Worm (Caenorhabditis elegans) whole organism, mixed stage, embryonic: ENCODE measurements around the gene pot-2.

Source experiments
- M03D4.4 ChIP-seq: sonication (generic microtip); optimal IDR thresholded peaks from 2 replicates; lab custom pipeline; 2017; ENCODE audit warnings: mild to moderate bottlenecking, missing genetic modification characterization, missing compliant biosample characterization
- bed-3 ChIP-seq: fragments of 200-800 bp; sonication (Bioruptor generic); optimal IDR thresholded peaks from 3 replicates; lab custom pipeline; 2018; ENCODE audit warnings: mild to moderate bottlenecking, missing genetic modification characterization, moderate library complexity, missing compliant biosample characterization
- blmp-1 ChIP-seq: fragments of 150-350 bp; optimal IDR thresholded peaks from 2 replicates; lab custom pipeline; 2014; ENCODE audit warnings: missing biosample characterization, missing genetic modification characterization
- ceh-39 ChIP-seq: fragments of 150-350 bp; optimal IDR thresholded peaks from 2 replicates; lab custom pipeline; 2014; ENCODE audit warnings: missing biosample characterization, missing genetic modification characterization
- ceh-43 ChIP-seq: fragments of 200-800 bp; sonication (Bioruptor generic); optimal IDR thresholded peaks from 2 replicates; lab custom pipeline; 2018; ENCODE audit warnings: mild to moderate bottlenecking, missing genetic modification characterization, moderate library complexity, missing compliant biosample characterization
- ceh-83 ChIP-seq: fragments of 200-800 bp; sonication (Bioruptor generic); optimal IDR thresholded peaks from 2 replicates; lab custom pipeline; 2018; ENCODE audit warnings: mild to moderate bottlenecking, missing genetic modification characterization, missing compliant biosample characterization
- ces-1 ChIP-seq: fragments of 150-350 bp; optimal IDR thresholded peaks from 2 replicates; lab custom pipeline; 2014; ENCODE audit warnings: missing biosample characterization, missing genetic modification reagents, missing genetic modification characterization
- cnd-1 ChIP-seq: fragments of 200-800 bp; sonication (Bioruptor generic); optimal IDR thresholded peaks from 2 replicates; lab custom pipeline; 2018; ENCODE audit warnings: mild to moderate bottlenecking, missing genetic modification characterization, missing compliant biosample characterization
- drap-1 ChIP-seq: fragments of 200-800 bp; sonication (Bioruptor generic); optimal IDR thresholded peaks from 3 replicates; lab custom pipeline; 2018; ENCODE audit warnings: mild to moderate bottlenecking, missing genetic modification characterization, missing compliant biosample characterization
- elt-1 ChIP-seq: sonication (generic microtip); optimal IDR thresholded peaks from 2 replicates; lab custom pipeline; 2017; ENCODE audit warnings: missing genetic modification characterization, mild to moderate bottlenecking, missing compliant biosample characterization, antibody characterized with exemption, moderate library complexity, borderline replicate concordance; ENCODE audit not compliant: insufficient read depth
- elt-3 ChIP-seq: fragments of 150-350 bp; optimal IDR thresholded peaks from 2 replicates; lab custom pipeline; 2014; ENCODE audit warnings: missing biosample characterization, missing genetic modification characterization
- flh-1 ChIP-seq: fragments of 200-800 bp; sonication (Bioruptor generic); optimal IDR thresholded peaks from 2 replicates; lab custom pipeline; 2018; ENCODE audit warnings: mild to moderate bottlenecking, missing genetic modification characterization, moderate library complexity, missing compliant biosample characterization
- ham-2 ChIP-seq: fragments of 200-800 bp; sonication (Bioruptor generic); optimal IDR thresholded peaks from 2 replicates; lab custom pipeline; 2018; ENCODE audit warnings: mild to moderate bottlenecking, missing genetic modification characterization, missing compliant biosample characterization
- hlh-1 ChIP-seq: fragments of 150-350 bp; optimal IDR thresholded peaks from 2 replicates; lab custom pipeline; 2014; ENCODE audit warnings: missing biosample characterization, missing genetic modification reagents, missing genetic modification characterization
- lin-13 ChIP-seq: fragments of 150-350 bp; optimal IDR thresholded peaks from 2 replicates; lab custom pipeline; 2014; ENCODE audit warnings: missing biosample characterization, missing genetic modification characterization
- lin-32 ChIP-seq: fragments of 200-800 bp; sonication (Bioruptor generic); optimal IDR thresholded peaks from 2 replicates; lab custom pipeline; 2018; ENCODE audit warnings: mild to moderate bottlenecking, missing genetic modification characterization, missing compliant biosample characterization
- lsy-2 ChIP-seq: fragments of 150-350 bp; optimal IDR thresholded peaks from 2 replicates; lab custom pipeline; 2014; ENCODE audit warnings: missing biosample characterization, missing genetic modification characterization
- mab-5 ChIP-seq: fragments of 150-350 bp; optimal IDR thresholded peaks from 2 replicates; lab custom pipeline; 2014; ENCODE audit warnings: missing biosample characterization, missing genetic modification characterization
- mep-1 ChIP-seq: fragments of 150-350 bp; optimal IDR thresholded peaks from 2 replicates; lab custom pipeline; 2017; ENCODE audit warnings: missing biosample characterization, missing genetic modification reagents, missing genetic modification characterization, inconsistent platforms
- mls-2 ChIP-seq: sonication (generic microtip); optimal IDR thresholded peaks from 2 replicates; lab custom pipeline; 2016; ENCODE audit warnings: mild to moderate bottlenecking, missing genetic modification characterization, moderate library complexity, missing compliant biosample characterization
- nhr-12 ChIP-seq: fragments of 150-350 bp; optimal IDR thresholded peaks from 2 replicates; lab custom pipeline; 2014; ENCODE audit warnings: missing biosample characterization, missing genetic modification characterization
- nhr-2 ChIP-seq: fragments of 150-350 bp; optimal IDR thresholded peaks from 2 replicates; lab custom pipeline; 2014; ENCODE audit warnings: missing biosample characterization, missing genetic modification characterization
- nhr-237 ChIP-seq: fragments of 150-350 bp; optimal IDR thresholded peaks from 2 replicates; lab custom pipeline; 2014; ENCODE audit warnings: missing biosample characterization, missing genetic modification characterization
- nhr-28 ChIP-seq: fragments of 150-350 bp; optimal IDR thresholded peaks from 2 replicates; lab custom pipeline; 2014; ENCODE audit warnings: missing biosample characterization, missing genetic modification characterization
- nhr-76 ChIP-seq: sonication (generic microtip); optimal IDR thresholded peaks from 2 replicates; lab custom pipeline; 2017; ENCODE audit warnings: missing biosample characterization, missing genetic modification characterization
- pha-4 ChIP-seq: fragments of 150-350 bp; optimal IDR thresholded peaks from 2 replicates; lab custom pipeline; 2018; ENCODE audit warnings: missing biosample characterization, missing genetic modification reagents, missing genetic modification characterization
- sem-2 ChIP-seq: fragments of 200-800 bp; sonication (Bioruptor generic); optimal IDR thresholded peaks from 2 replicates; lab custom pipeline; 2018; ENCODE audit warnings: mild to moderate bottlenecking, missing genetic modification characterization, missing compliant biosample characterization
- snpc-4 ChIP-seq: fragments of 150-350 bp; optimal IDR thresholded peaks from 2 replicates; lab custom pipeline; 2014; ENCODE audit warnings: missing biosample characterization, missing genetic modification characterization
- sptf-1 ChIP-seq: sonication (generic microtip); optimal IDR thresholded peaks from 2 replicates; lab custom pipeline; 2017; ENCODE audit warnings: mild to moderate bottlenecking, missing genetic modification characterization, moderate library complexity, missing compliant biosample characterization
- tbx-8 ChIP-seq: fragments of 200-800 bp; sonication (Bioruptor generic); optimal IDR thresholded peaks from 2 replicates; lab custom pipeline; 2018; ENCODE audit warnings: mild to moderate bottlenecking, missing genetic modification characterization, moderate library complexity, missing compliant biosample characterization
- unc-120 ChIP-seq: sonication (generic microtip); optimal IDR thresholded peaks from 2 replicates; lab custom pipeline; 2017; ENCODE audit warnings: missing genetic modification characterization, missing compliant biosample characterization; ENCODE audit not compliant: poor library complexity, severe bottlenecking
- unc-39 ChIP-seq: fragments of 150-350 bp; optimal IDR thresholded peaks from 2 replicates; lab custom pipeline; 2014; ENCODE audit warnings: missing biosample characterization, missing genetic modification characterization
- unc-62 ChIP-seq: fragments of 150-350 bp; optimal IDR thresholded peaks from 2 replicates; lab custom pipeline; 2014; ENCODE audit warnings: missing biosample characterization, missing genetic modification reagents, missing genetic modification characterization
- zip-8 ChIP-seq: fragments of 150-350 bp; optimal IDR thresholded peaks from 2 replicates; lab custom pipeline; 2014; ENCODE audit warnings: missing biosample characterization, missing genetic modification characterization
- ztf-11 ChIP-seq: fragments of 150-350 bp; optimal IDR thresholded peaks from 2 replicates; lab custom pipeline; 2014; ENCODE audit warnings: missing biosample characterization, missing genetic modification characterization

Gene pot-2

DNA sequence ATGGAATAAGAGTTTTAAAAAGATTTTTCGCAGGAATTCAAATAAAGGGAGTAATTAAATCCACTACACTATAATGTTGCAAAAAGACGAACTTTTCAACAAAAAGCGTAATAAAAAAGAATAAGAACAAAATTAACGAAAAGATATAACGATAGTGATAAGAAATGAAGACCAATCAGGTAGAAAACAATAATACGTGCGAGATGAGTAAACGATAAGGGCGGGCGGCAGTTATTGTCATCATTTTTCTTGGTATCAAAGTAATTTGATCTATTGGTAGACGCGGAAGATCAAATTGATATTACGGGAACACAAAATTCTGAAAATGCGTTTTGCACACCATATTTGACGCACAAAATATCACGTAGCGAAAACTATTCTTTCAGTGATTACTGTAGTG is 29.5 kb upstream of the pot-2 start:
- no peak for TF ChIP-seq sptf-1 (tag; lab: Kevin White, UChicago)
- peak; percentile 85 for TF ChIP-seq elt-1 (tag; lab: Kevin White, UChicago)

DNA sequence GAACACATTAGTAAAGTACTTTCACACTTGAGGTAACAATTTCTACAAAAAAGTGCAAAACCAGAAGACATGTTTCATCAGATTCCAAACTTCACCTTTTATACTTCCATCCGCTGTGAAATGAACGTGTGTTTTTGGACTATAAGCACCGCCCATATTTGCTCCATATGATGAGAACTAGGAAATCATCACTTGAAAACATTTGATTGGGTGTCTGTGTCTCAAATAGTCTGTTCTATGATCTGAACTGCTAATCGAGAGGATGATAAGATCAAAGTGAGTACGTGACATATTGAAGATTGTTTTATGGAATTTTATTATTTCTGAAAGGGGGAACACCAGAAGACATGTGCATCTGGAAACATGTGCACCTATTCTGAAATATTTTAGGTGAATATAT is 28.6 kb upstream of the pot-2 start:
- TF ChIP-seq bed-3 (GFP tag; lab: Kevin White, UChicago): no peak
- no peak for TF ChIP-seq nhr-76 (tag; lab: Kevin White, UChicago)
- TF ChIP-seq nhr-237: no peak

DNA sequence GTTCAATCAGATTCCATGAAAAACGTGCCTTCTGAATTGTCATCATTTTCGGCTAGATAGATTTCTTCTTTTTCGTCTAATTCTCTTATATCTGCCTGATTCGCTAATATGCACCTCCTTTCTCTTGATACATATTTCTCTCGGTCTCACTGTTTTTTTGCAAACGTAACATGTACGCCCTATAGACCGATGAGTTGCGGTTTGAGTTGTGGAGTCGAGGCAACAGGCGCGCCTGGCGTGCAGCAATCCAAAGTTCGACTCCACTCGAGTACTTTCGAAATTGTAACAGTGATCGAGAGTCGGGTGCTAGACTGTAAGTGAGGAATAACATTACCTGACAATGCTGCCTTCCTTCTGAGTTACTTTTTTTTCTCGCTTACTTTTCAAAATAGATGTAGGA is 27.2 kb upstream of the pot-2 start:
- TF ChIP-seq sptf-1 (tag; lab: Kevin White, UChicago): peak; percentile 94
- peak; percentile 94 for TF ChIP-seq mls-2 (tag; lab: Kevin White, UChicago)
- TF ChIP-seq mep-1: peak; percentile 54
- no peak for TF ChIP-seq snpc-4 (tag; lab: Kevin White, UChicago)
- TF ChIP-seq nhr-76 (tag; lab: Kevin White, UChicago): no peak
- peak; percentile 88 for TF ChIP-seq drap-1
- TF ChIP-seq unc-62: peak; percentile 52
- no peak for TF ChIP-seq ztf-11 (tag; lab: Kevin White, UChicago)
- no peak for TF ChIP-seq unc-39
- peak; percentile 94 for TF ChIP-seq cnd-1 (tag; lab: Kevin White, UChicago)
- TF ChIP-seq flh-1: peak; percentile 71
- peak; percentile 49 for TF ChIP-seq lsy-2 (tag; lab: Kevin White, UChicago)
- peak; percentile 94 for TF ChIP-seq lin-32 (GFP tag; lab: Kevin White, UChicago)
- peak; percentile 80 for TF ChIP-seq pha-4
- peak; percentile 96 for TF ChIP-seq ceh-83 (GFP tag; lab: Kevin White, UChicago)
- TF ChIP-seq zip-8 (tag; lab: Kevin White, UChicago): no peak
- peak; percentile 82 for TF ChIP-seq tbx-8 (GFP tag; lab: Kevin White, UChicago)
- TF ChIP-seq nhr-28 (tag; lab: Kevin White, UChicago): peak; percentile 63
- TF ChIP-seq ham-2 (GFP tag; lab: Kevin White, UChicago): peak; percentile 89
- peak; percentile 82 for TF ChIP-seq bed-3 (GFP tag; lab: Kevin White, UChicago)
- TF ChIP-seq sem-2 (GFP tag; lab: Kevin White, UChicago): peak; percentile 87
- peak; percentile 80 for TF ChIP-seq elt-3
- TF ChIP-seq unc-120 (tag; lab: Kevin White, UChicago): peak; percentile 90
- no peak for TF ChIP-seq ces-1
- peak; percentile 88 for TF ChIP-seq nhr-12
- TF ChIP-seq mab-5 (tag; lab: Kevin White, UChicago): no peak
- TF ChIP-seq elt-1 (tag; lab: Kevin White, UChicago): no peak
- TF ChIP-seq ceh-43 (GFP tag; lab: Kevin White, UChicago): peak; percentile 88
- no peak for TF ChIP-seq nhr-2 (tag; lab: Kevin White, UChicago)
- TF ChIP-seq nhr-237: peak; percentile 70
- TF ChIP-seq blmp-1 (tag; lab: Kevin White, UChicago): no peak
- peak; percentile 87 for TF ChIP-seq hlh-1 (tag; lab: Kevin White, UChicago)
- peak; percentile 39 for TF ChIP-seq ceh-39 (tag; lab: Kevin White, UChicago)
- peak; percentile 72 for TF ChIP-seq lin-13
- TF ChIP-seq M03D4.4 (tag; lab: Kevin White, UChicago): peak; percentile 93

DNA sequence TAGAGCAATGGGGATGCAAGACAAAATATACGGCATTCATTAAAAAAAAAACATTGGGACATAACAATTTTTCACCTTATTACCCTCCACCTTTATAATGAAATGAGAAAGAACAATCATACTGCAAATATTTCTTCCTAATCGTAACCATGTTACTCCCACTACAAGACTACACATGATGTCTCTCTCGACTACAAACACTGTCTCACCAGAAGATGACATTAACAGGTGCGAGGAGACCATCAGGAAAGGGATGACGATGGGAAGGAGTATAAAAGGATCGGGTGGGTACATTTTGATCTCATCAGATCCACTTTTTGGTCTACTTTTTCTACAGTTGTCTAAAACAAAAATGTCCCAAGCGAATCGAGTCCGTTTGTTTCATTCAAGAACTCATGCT is 26.1 kb upstream of the pot-2 start, which contains the start of gene dhs-8:
Gene dhs-8, plus strand, starts transcription at position 179 of the 400 bp plus-strand sequence.
- TF ChIP-seq ceh-43 (GFP tag; lab: Kevin White, UChicago): no peak
- peak; percentile 12 for TF ChIP-seq nhr-28 (tag; lab: Kevin White, UChicago)
- no peak for TF ChIP-seq nhr-2 (tag; lab: Kevin White, UChicago)
- no peak for TF ChIP-seq lin-32 (GFP tag; lab: Kevin White, UChicago)
- no peak for TF ChIP-seq M03D4.4 (tag; lab: Kevin White, UChicago)
- TF ChIP-seq mab-5 (tag; lab: Kevin White, UChicago): no peak
- TF ChIP-seq bed-3 (GFP tag; lab: Kevin White, UChicago): no peak
- TF ChIP-seq nhr-12: peak; percentile 25
